Worm (Caenorhabditis elegans) whole organism, L4/young adult: ENCODE measurements around the gene mom-2.

Experiments used
- W03F9.2 ChIP-seq: fragments of 150-350 bp; optimal IDR thresholded peaks from 2 replicates; lab custom pipeline; 2014; ENCODE audit warnings: missing biosample characterization, missing genetic modification characterization
- him-1 ChIP-seq: sonication (generic microtip); optimal IDR thresholded peaks from 2 replicates; lab custom pipeline; 2016; ENCODE audit warnings: missing genotype, missing genetic modification reagents, missing genetic modification characterization, missing compliant biosample characterization

DNA sequence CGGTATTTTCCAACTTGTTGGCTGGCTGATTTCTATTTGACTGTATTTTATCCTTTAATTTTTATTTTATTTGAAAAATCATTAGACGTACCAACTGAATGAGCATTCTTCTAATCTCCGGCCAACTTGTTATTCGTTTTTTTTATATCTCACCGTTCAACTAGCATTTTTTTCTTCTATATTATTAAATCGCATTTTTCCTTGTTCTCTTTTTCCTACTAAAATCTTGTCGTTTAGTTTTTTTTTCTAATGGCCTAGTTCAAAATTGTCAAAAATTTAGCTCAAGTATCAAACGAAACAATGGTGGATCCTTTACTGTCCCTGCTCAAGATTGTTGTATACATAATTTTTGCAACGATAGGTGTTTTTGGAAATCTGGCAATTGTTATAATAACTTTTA lies 4.4 kb upstream of the mom-2 start, which contains the start of gene srsx-22:
- no peak for TF ChIP-seq him-1 (tag; lab: Kevin White, UChicago)
- TF ChIP-seq W03F9.2 (tag; lab: Kevin White, UChicago): no peak
